Worm (Caenorhabditis elegans): Measurements from ENCODE around the gene yju-2.

The yju-2 gene

DNA sequence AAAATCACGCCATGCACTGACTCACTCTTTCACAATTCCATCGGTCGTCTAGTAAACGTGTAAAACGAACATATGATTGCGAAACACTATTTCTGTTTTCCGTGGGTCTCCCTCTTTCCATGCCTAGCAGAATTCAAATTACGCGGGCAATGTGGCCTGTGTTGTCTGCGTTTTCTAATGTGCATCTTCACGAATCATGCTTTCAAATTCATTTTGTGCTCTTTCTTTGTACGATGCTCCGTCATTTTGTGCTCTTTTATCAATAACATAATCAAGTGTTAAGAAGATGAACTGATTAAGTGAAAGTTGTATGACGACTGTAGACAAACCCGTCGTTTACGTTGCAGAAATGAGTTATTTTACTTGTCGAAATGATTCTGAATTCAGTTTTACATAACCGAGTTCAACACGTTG, 18.3 kb upstream of the yju-2 start:
- TF ChIP-seq attf-6 (GFP tag; IDR thresholded peaks at IDR 0.05) (no peak), unc-62 (GFP tag; optimal IDR thresholded peaks at IDR 0.05) (no peak), attf-3 (GFP tag; conservative IDR thresholded peaks at IDR 0.05) (no peak), Y95B8A.8 (GFP tag; IDR thresholded peaks at IDR 0.05) (no peak), egrh-3 (GFP tag; IDR thresholded peaks at IDR 0.05) (no peak), ztf-22 (GFP tag; optimal IDR thresholded peaks at IDR 0.05) (peak; percentile 28), ets-4 (GFP tag; optimal IDR thresholded peaks at IDR 0.05) (peak; percentile 87), T26A5.8 (tag; optimal IDR thresholded peaks at IDR 0.05) (no peak), madf-6 (GFP tag; IDR thresholded peaks at IDR 0.05) (no peak), tlf-1 (GFP tag; optimal IDR thresholded peaks at IDR 0.05) (no peak), Y79H2A.3 (GFP tag; conservative IDR thresholded peaks at IDR 0.05) (no peak), let-607 (tag; optimal IDR thresholded peaks at IDR 0.05) (peak; percentile 68 to 75), B0336.3 (GFP tag; IDR thresholded peaks at IDR 0.05) (0 out of 2 replicates have a peak, but pooled peaks have one; percentile 20), lsy-27 (tag; optimal IDR thresholded peaks at IDR 0.05; ENCODE audit: borderline replicate concordance, insufficient read depth) (no peak), hmg-1.2 (GFP tag; IDR thresholded peaks at IDR 0.05) (no peak; the same call in 1 of the 2 replicates), dox-1 (GFP tag; IDR thresholded peaks at IDR 0.05) (peak; percentile 65), ceh-40 (GFP tag; IDR thresholded peaks at IDR 0.05) (no peak), snpc-4 (GFP tag; optimal IDR thresholded peaks at IDR 0.05) (no peak), snpc-4 (tag; optimal IDR thresholded peaks at IDR 0.05) (peak in 2 of 4 experiments; percentile 21 to 76), lin-35 (GFP tag; optimal IDR thresholded peaks at IDR 0.05) (peak in 1 of 3 experiments; percentile 54), attf-5 (GFP tag; optimal IDR thresholded peaks at IDR 0.05) (peak; percentile 92), atf-7 (tag; optimal IDR thresholded peaks at IDR 0.05) (peak; percentile 42), aptf-2 (GFP tag; conservative IDR thresholded peaks at IDR 0.05) (no peak), lin-40 (tag; optimal IDR thresholded peaks at IDR 0.05) (peak; percentile 15), cebp-1 (GFP tag; IDR thresholded peaks at IDR 0.05) (peak; percentile 97), cebp-1 (tag; optimal IDR thresholded peaks at IDR 0.05) (peak; percentile 99), dpl-1 (GFP tag; optimal IDR thresholded peaks at IDR 0.05) (no peak), nfyb-1 (GFP tag; IDR thresholded peaks at IDR 0.05) (0 out of 2 replicates have a peak, but pooled peaks have one; percentile 55), lin-26 (GFP tag; IDR thresholded peaks at IDR 0.05) (no peak), F23B12.7 (tag; optimal IDR thresholded peaks at IDR 0.05; ENCODE audit: insufficient read depth) (peak; percentile 28), mes-4 (tag; optimal IDR thresholded peaks at IDR 0.05) (no peak), nhr-80 (tag; optimal IDR thresholded peaks at IDR 0.05) (peak; percentile 98), ztf-18 (tag; optimal IDR thresholded peaks at IDR 0.05) (peak; percentile 54), sdz-38 (tag; optimal IDR thresholded peaks at IDR 0.05) (no peak), pbrm-1 (GFP tag; IDR thresholded peaks at IDR 0.05) (no peak), zfh-2 (GFP tag; conservative IDR thresholded peaks at IDR 0.05) (no peak), sea-2 (GFP tag; IDR thresholded peaks at IDR 0.05) (no peak), lin-54 (GFP tag; optimal IDR thresholded peaks at IDR 0.05) (peak; percentile 61), pha-4 (tag; optimal IDR thresholded peaks at IDR 0.05) (peak; percentile 73), efl-1 (GFP tag; optimal IDR thresholded peaks at IDR 0.05) (peak; percentile 1), hrde-1 (tag; optimal IDR thresholded peaks at IDR 0.05; ENCODE audit: borderline replicate concordance) (no peak), C06A6.2 (GFP tag; conservative IDR thresholded peaks at IDR 0.05) (no peak), aptf-3 (GFP tag; IDR thresholded peaks at IDR 0.05) (no peak), ceh-100 (GFP tag; IDR thresholded peaks at IDR 0.05) (no peak), K12H6.12 (tag; optimal IDR thresholded peaks at IDR 0.05) (peak; percentile 27), nhr-90 (tag; optimal IDR thresholded peaks at IDR 0.05) (peak; percentile 1)
